Fruit fly (Drosophila melanogaster) whole organism, embryonic: Measurements from ENCODE around the gene CG8112.

Experiments
- Atf6 ChIP-seq: fragments of 200-800 bp; sonication (Bioruptor generic); IDR thresholded peaks from 2 replicates; pipeline ENCODE4 v1.3.6; 2022; ENCODE audit warnings: missing biosample characterization, missing genetic modification characterization
- Blimp-1 ChIP-seq: fragments of 200-800 bp; sonication (Bioruptor generic); optimal IDR thresholded peaks from 3 replicates; lab custom pipeline; 2018; ENCODE audit warnings: missing biosample characterization, missing genetic modification characterization, mild to moderate bottlenecking, moderate library complexity, missing genetic modification reagents
- CG10543 ChIP-seq: fragments of 200-800 bp; sonication (Bioruptor generic); optimal IDR thresholded peaks from 3 replicates; lab custom pipeline; 2017; ENCODE audit warnings: missing biosample characterization, mild to moderate bottlenecking, missing genetic modification characterization, moderate library complexity
- CG14014 ChIP-seq: fragments of 200-800 bp; sonication (Bioruptor generic); IDR thresholded peaks from 2 replicates; pipeline ENCODE4 v1.3.6; 2022; ENCODE audit warnings: missing biosample characterization, missing genetic modification characterization
- CG14860 ChIP-seq: fragments of 200-800 bp; sonication (Bioruptor generic); IDR thresholded peaks from 3 replicates; pipeline ENCODE4 v1.3.6; 2022; ENCODE audit warnings: missing biosample characterization, missing genetic modification characterization; ENCODE audit not compliant: partially characterized antibody
- CG15479 ChIP-seq: fragments of 200-800 bp; sonication (Bioruptor generic); optimal IDR thresholded peaks from 3 replicates; lab custom pipeline; 2019; ENCODE audit warnings: missing biosample characterization, mild to moderate bottlenecking, missing genetic modification characterization, moderate library complexity
- CG17361 ChIP-seq: fragments of 200-800 bp; sonication (Bioruptor generic); IDR thresholded peaks from 3 replicates; pipeline ENCODE4 v1.3.6; 2022; ENCODE audit warnings: missing biosample characterization, missing genetic modification characterization
- CG17802 ChIP-seq: fragments of 200-800 bp; sonication (Bioruptor generic); optimal IDR thresholded peaks from 2 replicates; lab custom pipeline; 2018; ENCODE audit warnings: missing biosample characterization, mild to moderate bottlenecking, missing genetic modification characterization, moderate library complexity
- CG18599 ChIP-seq: fragments of 200-800 bp; sonication (Bioruptor generic); optimal IDR thresholded peaks from 3 replicates; lab custom pipeline; 2017; ENCODE audit warnings: missing biosample characterization, missing genetic modification characterization, mild to moderate bottlenecking, moderate library complexity, missing genetic modification reagents
- CG2120 ChIP-seq: fragments of 200-800 bp; sonication (Bioruptor generic); optimal IDR thresholded peaks from 3 replicates; lab custom pipeline; 2016; ENCODE audit warnings: missing biosample characterization, missing genetic modification characterization
- CG31224 ChIP-seq: fragments of 200-800 bp; sonication (Bioruptor generic); IDR thresholded peaks from 2 replicates; pipeline ENCODE4 v1.3.6; 2022; ENCODE audit warnings: missing biosample characterization, missing genetic modification characterization
- CG6765 ChIP-seq: fragments of 200-800 bp; sonication (Bioruptor generic); optimal IDR thresholded peaks from 3 replicates; lab custom pipeline; 2017; ENCODE audit warnings: missing biosample characterization, mild to moderate bottlenecking, missing genetic modification characterization
- CG7556 ChIP-seq: fragments of 200-800 bp; sonication (Bioruptor generic); optimal IDR thresholded peaks from 2 replicates; lab custom pipeline; 2017; ENCODE audit warnings: missing biosample characterization, mild to moderate bottlenecking, missing genetic modification characterization
- CG9437 ChIP-seq: fragments of 200-800 bp; sonication (Bioruptor generic); optimal IDR thresholded peaks from 2 replicates; lab custom pipeline; 2018; ENCODE audit warnings: missing biosample characterization, mild to moderate bottlenecking, missing genetic modification characterization
- CG9727 ChIP-seq: fragments of 200-800 bp; sonication (Bioruptor generic); optimal IDR thresholded peaks from 3 replicates; lab custom pipeline; 2017; ENCODE audit warnings: missing biosample characterization, mild to moderate bottlenecking, missing genetic modification characterization
- Dbx ChIP-seq: fragments of 200-800 bp; sonication (Bioruptor generic); IDR thresholded peaks from 3 replicates; pipeline ENCODE4 v1.3.6; 2022; ENCODE audit warnings: missing biosample characterization, missing genetic modification characterization
- Drgx ChIP-seq: fragments of 200-800 bp; sonication (Bioruptor generic); IDR thresholded peaks from 2 replicates; pipeline ENCODE4 v1.3.6; 2022; ENCODE audit warnings: missing biosample characterization, missing genetic modification characterization
- Fer3 ChIP-seq: fragments of 200-800 bp; sonication (Bioruptor generic); optimal IDR thresholded peaks from 2 replicates; lab custom pipeline; 2018; ENCODE audit warnings: missing biosample characterization, mild to moderate bottlenecking, missing genetic modification characterization, moderate library complexity
- HHEX ChIP-seq: fragments of 200-800 bp; sonication (Bioruptor generic); optimal IDR thresholded peaks from 3 replicates; lab custom pipeline; 2017; ENCODE audit warnings: missing biosample characterization, mild to moderate bottlenecking, missing genetic modification characterization, missing genetic modification reagents
- Hmr ChIP-seq: fragments of 200-800 bp; sonication (Bioruptor generic); optimal IDR thresholded peaks from 3 replicates; lab custom pipeline; 2017; ENCODE audit warnings: mild to moderate bottlenecking, missing biosample characterization, missing genetic modification reagents, missing genetic modification characterization
- Med ChIP-seq: fragments of 200-800 bp; sonication (Bioruptor generic); peaks from one replicate; lab custom pipeline; 2016; ENCODE audit warnings: missing biosample characterization, missing genetic modification characterization, mild to moderate bottlenecking, inconsistent platforms, moderate library complexity
- Rfx ChIP-seq: fragments of 200-800 bp; sonication (Bioruptor generic); IDR thresholded peaks from 2 replicates; pipeline ENCODE4 v1.3.6; 2022; ENCODE audit warnings: missing biosample characterization, missing genetic modification characterization
- Sin3A ChIP-seq: fragments of >200 bp; optimal IDR thresholded peaks from 2 replicates; lab custom pipeline; 2018
- Usf ChIP-seq: fragments of 200-800 bp; sonication (Bioruptor generic); optimal IDR thresholded peaks from 2 replicates; lab custom pipeline; 2017; ENCODE audit warnings: missing genotype, missing biosample characterization, missing genetic modification characterization
- bcd ChIP-seq: fragments of 200-800 bp; sonication (Bioruptor generic); optimal IDR thresholded peaks from 2 replicates; lab custom pipeline; 2017; ENCODE audit warnings: missing biosample characterization, mild to moderate bottlenecking, missing genetic modification characterization
- bigmax ChIP-seq: fragments of 200-800 bp; sonication (Bioruptor generic); optimal IDR thresholded peaks from 2 replicates; lab custom pipeline; 2018; ENCODE audit warnings: missing biosample characterization, mild to moderate bottlenecking, missing genetic modification characterization
- cg ChIP-seq: fragments of 200-800 bp; sonication (Bioruptor generic); optimal IDR thresholded peaks from 3 replicates; lab custom pipeline; 2019; ENCODE audit warnings: missing biosample characterization, mild to moderate bottlenecking, missing genetic modification characterization, moderate library complexity
- chn ChIP-seq: fragments of 200-800 bp; sonication (Bioruptor generic); optimal IDR thresholded peaks from 2 replicates; lab custom pipeline; 2016; ENCODE audit warnings: missing biosample characterization, missing genetic modification characterization
- corto ChIP-seq: fragments of 200-800 bp; sonication (Bioruptor generic); optimal IDR thresholded peaks from 2 replicates; lab custom pipeline; 2016; ENCODE audit warnings: missing biosample characterization, mild to moderate bottlenecking, missing genetic modification characterization, moderate library complexity
- cwo ChIP-seq: fragments of 200-800 bp; sonication (Bioruptor generic); optimal IDR thresholded peaks from 3 replicates; lab custom pipeline; 2017; ENCODE audit warnings: missing biosample characterization, missing genetic modification characterization, mild to moderate bottlenecking, moderate library complexity, missing genetic modification reagents
- gem ChIP-seq: fragments of 200-800 bp; sonication (Bioruptor generic); optimal IDR thresholded peaks from 2 replicates; lab custom pipeline; 2019; ENCODE audit warnings: missing biosample characterization, mild to moderate bottlenecking, missing genetic modification characterization, moderate library complexity
- jigr1 ChIP-seq: fragments of 200-800 bp; sonication (Bioruptor generic); IDR thresholded peaks from 3 replicates; pipeline ENCODE4 v1.3.6; 2022; ENCODE audit warnings: missing biosample characterization, missing genetic modification characterization
- klu ChIP-seq: fragments of 200-800 bp; sonication (Bioruptor generic); IDR thresholded peaks from 2 replicates; pipeline ENCODE4 v1.3.6; 2022; ENCODE audit warnings: missing biosample characterization, missing genetic modification characterization
- lbe ChIP-seq: fragments of 200-800 bp; sonication (Bioruptor generic); optimal IDR thresholded peaks from 2 replicates; lab custom pipeline; 2016; ENCODE audit warnings: missing biosample characterization, mild to moderate bottlenecking, missing genetic modification characterization
- lilli ChIP-seq: fragments of 200-800 bp; sonication (Bioruptor generic); optimal IDR thresholded peaks from 3 replicates; lab custom pipeline; 2016; ENCODE audit warnings: missing biosample characterization, missing genetic modification characterization
- lov ChIP-seq, 2 experiments: fragments of 200-800 bp in 1 of 2; fragments of >200 bp in 1 of 2; sonication (Bioruptor generic) in 1 of 2; IDR thresholded peaks in 1 of 2; optimal IDR thresholded peaks in 1 of 2; 2 replicates in 1 of 2; 3 replicates in 1 of 2; pipeline versions ENCODE4 v1.3.6 to Lab custom; 2017 to 2022; ENCODE audit warnings: missing biosample characterization in 1 of 2, missing genetic modification characterization in 1 of 2
- mld ChIP-seq: fragments of 200-800 bp; sonication (Bioruptor generic); IDR thresholded peaks from 3 replicates; pipeline ENCODE4 v1.3.6; 2022; ENCODE audit warnings: missing biosample characterization, missing genetic modification characterization; ENCODE audit not compliant: partially characterized antibody
- nerfin-1 ChIP-seq: fragments of 200-800 bp; sonication (Bioruptor generic); optimal IDR thresholded peaks from 3 replicates; lab custom pipeline; 2019; ENCODE audit warnings: missing biosample characterization, mild to moderate bottlenecking, missing genetic modification characterization, moderate library complexity
- nmo ChIP-seq: fragments of 200-800 bp; sonication (Bioruptor generic); optimal IDR thresholded peaks from 2 replicates; lab custom pipeline; 2018; ENCODE audit warnings: missing biosample characterization, mild to moderate bottlenecking, missing genetic modification characterization, moderate library complexity
- phol ChIP-seq: fragments of 200-800 bp; sonication (Bioruptor generic); optimal IDR thresholded peaks from 3 replicates; lab custom pipeline; 2018; ENCODE audit warnings: missing biosample characterization, mild to moderate bottlenecking, missing genetic modification characterization, moderate library complexity
- rib ChIP-seq: fragments of 200-800 bp; sonication (Bioruptor generic); IDR thresholded peaks from 2 replicates; pipeline ENCODE4 v1.3.6; 2022; ENCODE audit warnings: missing biosample characterization, missing genetic modification characterization
- sens-2 ChIP-seq: fragments of 200-800 bp; sonication (Bioruptor generic); IDR thresholded peaks from 2 replicates; pipeline ENCODE4 v1.3.6; 2022; ENCODE audit warnings: missing biosample characterization, missing genetic modification characterization
- so ChIP-seq: fragments of 200-800 bp; sonication (Bioruptor generic); IDR thresholded peaks from 3 replicates; pipeline ENCODE4 v1.3.6; 2022; ENCODE audit warnings: missing biosample characterization, missing genetic modification characterization
- stc ChIP-seq: fragments of 200-800 bp; sonication (Bioruptor generic); IDR thresholded peaks from 2 replicates; pipeline ENCODE4 v1.3.6; 2022; ENCODE audit warnings: missing biosample characterization, missing genetic modification characterization

CG8112 gene

dm6 chr3R:8747871-8748775 lies 35.4 kb downstream of the CG8112 start:
- no peak for TF ChIP-seq chn (GFP tag; lab: Kevin White, UChicago)
- peak; percentile 81 for TF ChIP-seq cg (GFP tag; lab: Kevin White, UChicago)
- 0 out of 3 replicates have a peak, but pooled peaks have one; percentile 34 for TF ChIP-seq Dbx
- no peak for TF ChIP-seq bigmax
- no peak for TF ChIP-seq CG17802 (tag; lab: Kevin White, UChicago)
- TF ChIP-seq CG14860 (GFP tag; lab: Robert Waterston, UW): 0 out of 3 replicates have a peak, but pooled peaks have one; percentile 2
- TF ChIP-seq lilli (GFP tag; lab: Kevin White, UChicago): peak; percentile 14
- TF ChIP-seq CG14014 (GFP tag; lab: Robert Waterston, UW): 0 out of 2 replicates have a peak, but pooled peaks have one; percentile 10
- TF ChIP-seq CG18599: peak; percentile 53
- no peak for TF ChIP-seq phol (tag; lab: Kevin White, UChicago)
- no peak for TF ChIP-seq sens-2 (GFP tag; lab: Robert Waterston, UW)
- peak; percentile 53 for TF ChIP-seq CG15479 (GFP tag; lab: Kevin White, UChicago)
- 0 out of 3 replicates have a peak, but pooled peaks have one; percentile 37 for TF ChIP-seq so (GFP tag; lab: Robert Waterston, UW)
- TF ChIP-seq CG7556: peak; percentile 10
- peak; percentile 69 for TF ChIP-seq corto (GFP tag; lab: Kevin White, UChicago)
- peak; percentile 21 for TF ChIP-seq Fer3 (tag; lab: Kevin White, UChicago)
- TF ChIP-seq gem (tag; lab: Kevin White, UChicago): no peak
- no peak for TF ChIP-seq jigr1
- peak; percentile 38; the same call in 1 of the 2 replicates for TF ChIP-seq rib (GFP tag; lab: Robert Waterston, UW)
- TF ChIP-seq cwo (GFP tag; lab: Kevin White, UChicago): peak; percentile 14
- 0 out of 3 replicates have a peak, but pooled peaks have one; percentile 1 for TF ChIP-seq mld (GFP tag; lab: Robert Waterston, UW)
- TF ChIP-seq Sin3A (lab: Kevin White, UChicago): peak; percentile 9
- no peak for TF ChIP-seq lov (optimal IDR thresholded peaks at IDR 0.05; lab: Kevin White, UChicago)
- no peak for TF ChIP-seq lov (GFP tag; IDR thresholded peaks at IDR 0.05; lab: Robert Waterston, UW)
- TF ChIP-seq CG2120 (GFP tag; lab: Kevin White, UChicago): peak; percentile 3
- no peak for TF ChIP-seq CG17361
- peak; percentile 11 for TF ChIP-seq bcd (GFP tag; lab: Kevin White, UChicago)
- peak; percentile 10 for TF ChIP-seq nmo (GFP tag; lab: Kevin White, UChicago)
- peak; percentile 72; the same call in 1 of the 2 replicates for TF ChIP-seq Drgx (GFP tag; lab: Robert Waterston, UW)
- peak; percentile 2 for TF ChIP-seq CG10543 (GFP tag; lab: Kevin White, UChicago)
- TF ChIP-seq CG31224 (GFP tag; lab: Robert Waterston, UW): 0 out of 2 replicates have a peak, but pooled peaks have one; percentile 23
- 0 out of 2 replicates have a peak, but pooled peaks have one; percentile 6 for TF ChIP-seq Rfx
- peak; percentile 1 for TF ChIP-seq HHEX (GFP tag; lab: Kevin White, UChicago)
- peak; percentile 97 for TF ChIP-seq nerfin-1
- TF ChIP-seq stc (GFP tag; lab: Robert Waterston, UW): 0 out of 2 replicates have a peak, but pooled peaks have one; percentile 28
- peak; percentile 16 for TF ChIP-seq CG6765 (GFP tag; lab: Kevin White, UChicago)
- 0 out of 2 replicates have a peak, but pooled peaks have one; percentile 14 for TF ChIP-seq Atf6 (GFP tag; lab: Robert Waterston, UW)
- TF ChIP-seq Usf: peak; percentile 1
- peak; percentile 42 for TF ChIP-seq Hmr
- peak; percentile 92 for TF ChIP-seq CG9437 (GFP tag; lab: Kevin White, UChicago)
- peak; percentile 64 for TF ChIP-seq Med
- no peak for TF ChIP-seq Blimp-1 (GFP tag; lab: Kevin White, UChicago)
- peak; percentile 33 for TF ChIP-seq CG9727 (GFP tag; lab: Kevin White, UChicago)
- TF ChIP-seq lbe (GFP tag; lab: Kevin White, UChicago): peak; percentile 28
- TF ChIP-seq klu (GFP tag; lab: Robert Waterston, UW): no peak
